Fruit fly (Drosophila melanogaster): ENCODE measurements around the gene pst.
A peak's percentile ranks its signal among the peaks of the same experiment; 100 is the strongest.

pst gene

dm6 chr3L:7381359-7381976, 21.4 kb upstream of the pst start, which contains the start of the genes SMSr and smid (continued):
- TF ChIP-seq psq (GFP tag; optimal IDR thresholded peaks at IDR 0.05) = no peak
- 0 out of 3 replicates have a peak, but pooled peaks have one; percentile 26 for TF ChIP-seq ci (GFP tag; IDR thresholded peaks at IDR 0.05)
- no peak for TF ChIP-seq CG4328 (GFP tag; optimal IDR thresholded peaks at IDR 0.05)
- TF ChIP-seq dm (GFP tag; optimal IDR thresholded peaks at IDR 0.05) = peak; percentile 49
- 0 out of 2 replicates have a peak, but pooled peaks have one; percentile 23 for TF ChIP-seq Ada2b (GFP tag; IDR thresholded peaks at IDR 0.05)
- TF ChIP-seq Ssrp (tag; optimal IDR thresholded peaks at IDR 0.05) = peak; percentile 59
- TF ChIP-seq CG7786 (GFP tag; optimal IDR thresholded peaks at IDR 0.05) = peak; percentile 33
- TF ChIP-seq CG10267 (tag; optimal IDR thresholded peaks at IDR 0.05) = peak; percentile 65
- peak; percentile 20 for TF ChIP-seq Atf3 (GFP tag; optimal IDR thresholded peaks at IDR 0.05)
- TF ChIP-seq vnd (GFP tag; IDR thresholded peaks at IDR 0.05; ENCODE audit: partially characterized antibody) = peak; percentile 91
- no peak for TF ChIP-seq CG15601 (tag; optimal IDR thresholded peaks at IDR 0.05)
- peak; percentile 77 for TF ChIP-seq CG17829 (tag; optimal IDR thresholded peaks at IDR 0.05)
- no peak for TF ChIP-seq pita (GFP tag; optimal IDR thresholded peaks at IDR 0.05)
- no peak for TF ChIP-seq CHES-1-like (GFP tag; optimal IDR thresholded peaks at IDR 0.05)
- no peak for TF ChIP-seq br (optimal IDR thresholded peaks at IDR 0.05)
- TF ChIP-seq CG12299 (tag; optimal IDR thresholded peaks at IDR 0.05) = no peak
- peak; percentile 39 for TF ChIP-seq Fer3 (tag; optimal IDR thresholded peaks at IDR 0.05)
- TF ChIP-seq CG13424 (tag; optimal IDR thresholded peaks at IDR 0.05) = peak; percentile 59
- TF ChIP-seq YL-1 (GFP tag; optimal IDR thresholded peaks at IDR 0.05) = peak; percentile 78
- peak; percentile 15 for TF ChIP-seq crc (GFP tag; optimal IDR thresholded peaks at IDR 0.05)
- no peak for TF ChIP-seq CG6272 (GFP tag; IDR thresholded peaks at IDR 0.05)
- TF ChIP-seq D19A (tag; optimal IDR thresholded peaks at IDR 0.05) = no peak
- TF ChIP-seq caup (GFP tag; optimal IDR thresholded peaks at IDR 0.05; ENCODE audit: severe bottlenecking) = no peak
- TF ChIP-seq Kr (GFP tag; optimal IDR thresholded peaks at IDR 0.05) = no peak
- TF ChIP-seq CG14860 (GFP tag; IDR thresholded peaks at IDR 0.05; ENCODE audit: partially characterized antibody) = peak; percentile 90
- peak; percentile 24 for TF ChIP-seq CG3163 (GFP tag; optimal IDR thresholded peaks at IDR 0.05)
- TF ChIP-seq chinmo (GFP tag; IDR thresholded peaks at IDR 0.05; ENCODE audit: partially characterized antibody) = peak; percentile 85; the same call in 3 of the 4 replicates
- TF ChIP-seq CG4404 (GFP tag; IDR thresholded peaks at IDR 0.05) = peak; percentile 56; the same call in 1 of the 2 replicates
- TF ChIP-seq CG32767 (GFP tag; IDR thresholded peaks at IDR 0.05) = peak; percentile 18; the same call in 1 of the 2 replicates
- peak; percentile 42; the same call in 1 of the 3 replicates for TF ChIP-seq zfh1 (GFP tag; IDR thresholded peaks at IDR 0.05)
- TF ChIP-seq Oaz (GFP tag; IDR thresholded peaks at IDR 0.05) = no peak
- peak; percentile 67; the same call in 2 of the 3 replicates for TF ChIP-seq dysf (GFP tag; IDR thresholded peaks at IDR 0.05)
- peak; percentile 44 for TF ChIP-seq CG7556 (GFP tag; optimal IDR thresholded peaks at IDR 0.05)
- peak; percentile 55 for TF ChIP-seq scrt (GFP tag; optimal IDR thresholded peaks at IDR 0.05)
- no peak for TF ChIP-seq tio (GFP tag; optimal IDR thresholded peaks at IDR 0.05)
- no peak for TF ChIP-seq pan (optimal IDR thresholded peaks at IDR 0.05)
- peak in 1 of 2 experiments; percentile 47 for TF ChIP-seq pan (GFP tag; optimal IDR thresholded peaks at IDR 0.05 in 1 of 2, IDR thresholded peaks at IDR 0.05 in 1 of 2)
- TF ChIP-seq Rx (GFP tag; IDR thresholded peaks at IDR 0.05) = 0 out of 2 replicates have a peak, but pooled peaks have one; percentile 10
- TF ChIP-seq TFAM (GFP tag; optimal IDR thresholded peaks at IDR 0.05) = no peak
- TF ChIP-seq CG7839 (tag; optimal IDR thresholded peaks at IDR 0.05) = peak; percentile 66
- peak; percentile 30 for TF ChIP-seq pum (GFP tag; optimal IDR thresholded peaks at IDR 0.05)
- TF ChIP-seq zen2 (GFP tag; IDR thresholded peaks at IDR 0.05; ENCODE audit: partially characterized antibody) = peak; percentile 53; the same call in 2 of the 3 replicates
- no peak for TF ChIP-seq yki (optimal IDR thresholded peaks at IDR 0.05)
- peak; percentile 78 for TF ChIP-seq Dref (GFP tag; IDR thresholded peaks at IDR 0.05)
- TF ChIP-seq CG30403 (GFP tag; optimal IDR thresholded peaks at IDR 0.05) = peak; percentile 79
- no peak for TF ChIP-seq cato (GFP tag; optimal IDR thresholded peaks at IDR 0.05; ENCODE audit: borderline replicate concordance)
- peak; percentile 77 for TF ChIP-seq zen (tag; optimal IDR thresholded peaks at IDR 0.05)
- no peak for TF ChIP-seq abd-A (tag; optimal IDR thresholded peaks at IDR 0.05)
- TF ChIP-seq tna (GFP tag; IDR thresholded peaks at IDR 0.05; ENCODE audit: partially characterized antibody) = peak; percentile 44
- TF ChIP-seq zf30C (GFP tag; optimal IDR thresholded peaks at IDR 0.05) = no peak

Measured in whole organism, embryonic.